Fruit fly (Drosophila melanogaster) Kc167 (cell line): ENCODE measurements around the gene ClC-c.

Experiments
- Myc ChIP-seq: fragments of >200 bp; optimal IDR thresholded peaks from 2 replicates; lab custom pipeline; 2017; ENCODE audit warnings: missing external identifiers
- Sin3A ChIP-seq: fragments of >200 bp; optimal IDR thresholded peaks from 2 replicates; lab custom pipeline; 2018; ENCODE audit warnings: missing external identifiers
- h ChIP-seq: fragments of >200 bp; optimal IDR thresholded peaks from 3 replicates; lab custom pipeline; 2018; ENCODE audit warnings: missing external identifiers
- insv ChIP-seq: fragments of >200 bp; optimal IDR thresholded peaks from 3 replicates; lab custom pipeline; 2018; ENCODE audit warnings: missing external identifiers

dm6 chr3L:16137779-16138178 lies 47.5 kb downstream of the ClC-c start, which contains the start of gene CG5157:
- TF ChIP-seq insv (no peak), h (lab: Kevin White, UChicago) (no peak), Myc (lab: Kevin White, UChicago) (no peak), Sin3A (lab: Kevin White, UChicago) (no peak)
